Worm (Caenorhabditis elegans) whole organism, mixed stage, embryonic: ENCODE data around the gene oac-5.
"Not testable (repeated sequence)": the region's sequence is repeated elsewhere in the genome, so short reads cannot be mapped to it uniquely, and the experiment has no call there.

Experiments used
- ceh-39 ChIP-seq: fragments of 150-350 bp; optimal IDR thresholded peaks from 2 replicates; lab custom pipeline; 2014; ENCODE audit warnings: missing biosample characterization, missing genetic modification characterization
- ces-1 ChIP-seq: fragments of 150-350 bp; optimal IDR thresholded peaks from 2 replicates; lab custom pipeline; 2014; ENCODE audit warnings: missing biosample characterization, missing genetic modification reagents, missing genetic modification characterization
- ham-2 ChIP-seq: fragments of 200-800 bp; sonication (Bioruptor generic); optimal IDR thresholded peaks from 2 replicates; lab custom pipeline; 2018; ENCODE audit warnings: mild to moderate bottlenecking, missing genetic modification characterization, missing compliant biosample characterization
- nhr-237 ChIP-seq: fragments of 150-350 bp; optimal IDR thresholded peaks from 2 replicates; lab custom pipeline; 2014; ENCODE audit warnings: missing biosample characterization, missing genetic modification characterization
- snpc-4 ChIP-seq: fragments of 150-350 bp; optimal IDR thresholded peaks from 2 replicates; lab custom pipeline; 2014; ENCODE audit warnings: missing biosample characterization, missing genetic modification characterization
- unc-39 ChIP-seq: fragments of 150-350 bp; optimal IDR thresholded peaks from 2 replicates; lab custom pipeline; 2014; ENCODE audit warnings: missing biosample characterization, missing genetic modification characterization
- unc-62 ChIP-seq: fragments of 150-350 bp; optimal IDR thresholded peaks from 2 replicates; lab custom pipeline; 2014; ENCODE audit warnings: missing biosample characterization, missing genetic modification reagents, missing genetic modification characterization
- ztf-11 ChIP-seq: fragments of 150-350 bp; optimal IDR thresholded peaks from 2 replicates; lab custom pipeline; 2014; ENCODE audit warnings: missing biosample characterization, missing genetic modification characterization

DNA sequence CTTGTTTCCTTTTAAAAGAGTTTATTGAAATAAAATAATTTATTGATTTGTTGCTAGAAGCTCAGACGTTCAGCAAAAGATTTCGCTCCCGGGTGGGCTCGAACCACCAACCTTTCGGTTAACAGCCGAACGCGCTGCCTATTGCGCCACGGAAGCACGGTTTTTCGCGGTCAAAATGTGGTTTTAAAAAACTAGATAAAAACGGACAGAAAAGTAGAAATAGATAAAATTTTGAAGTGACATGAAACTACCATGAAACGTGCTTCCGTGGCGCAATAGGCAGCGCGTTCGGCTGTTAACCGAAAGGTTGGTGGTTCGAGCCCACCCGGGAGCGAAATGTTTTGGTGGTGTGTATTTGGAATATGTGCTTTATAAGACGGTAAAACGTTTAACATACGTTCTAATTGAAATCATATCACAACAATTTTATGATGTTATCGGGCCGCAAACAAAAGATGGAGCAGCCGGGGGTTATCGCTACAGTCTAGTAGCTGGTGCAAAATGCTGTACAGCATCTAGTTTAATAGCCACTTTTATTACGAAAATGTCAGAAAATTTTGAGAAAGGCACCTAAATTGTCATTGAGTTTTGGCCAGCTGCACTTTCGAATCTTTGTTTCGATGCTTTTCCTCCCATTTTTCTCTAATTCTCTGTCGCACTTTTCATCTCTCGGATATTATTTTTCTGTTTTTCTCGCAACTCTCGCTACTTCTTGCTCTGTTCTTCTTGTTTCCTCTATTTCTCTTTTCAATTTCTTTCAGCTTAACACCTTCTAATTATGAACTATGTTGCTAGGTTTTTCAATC, 46.0 kb downstream of the oac-5 start, which contains the start of gene slc-9B.2:
- not testable (repeated sequence) for TF ChIP-seq ham-2 (GFP tag; lab: Kevin White, UChicago); unc-39 (tag; lab: Kevin White, UChicago); ces-1 (GFP tag; lab: Kevin White, UChicago); snpc-4; ztf-11 (tag; lab: Kevin White, UChicago); nhr-237 (tag; lab: Kevin White, UChicago); unc-62; ceh-39 (tag; lab: Kevin White, UChicago)
